Worm (Caenorhabditis elegans): ENCODE data around the gene F13A7.12.

DNA sequence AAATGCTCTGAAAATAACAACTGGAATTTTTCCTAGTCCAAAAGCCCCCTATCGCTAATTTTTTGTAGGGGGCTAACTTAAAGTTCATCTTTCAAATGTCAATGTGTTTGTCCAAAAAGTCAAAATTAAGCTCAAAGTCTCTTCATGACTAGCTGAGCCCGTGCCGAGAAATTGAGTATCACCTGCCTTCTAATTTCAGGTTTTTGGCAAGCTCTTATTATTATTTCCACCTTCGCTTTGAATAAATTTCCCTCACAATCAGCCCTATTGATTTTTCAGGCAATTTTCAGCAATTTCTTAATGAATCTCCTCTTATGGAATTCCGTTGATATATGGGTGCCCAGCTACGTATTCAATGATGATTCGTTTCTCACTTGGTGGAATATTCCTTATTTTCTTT is 3.5 kb downstream of the F13A7.12 start, which contains the start of gene sre-36:
- no peak for TF ChIP-seq aly-2 (tag; optimal IDR thresholded peaks at IDR 0.05)
- no peak for TF ChIP-seq ceh-16 (tag; optimal IDR thresholded peaks at IDR 0.05)
- no peak for TF ChIP-seq nhr-25 (tag; optimal IDR thresholded peaks at IDR 0.05)
- no peak for TF ChIP-seq nhr-77 (tag; optimal IDR thresholded peaks at IDR 0.05)
- TF ChIP-seq snpc-4 (tag; optimal IDR thresholded peaks at IDR 0.05) = no peak
- TF ChIP-seq nhr-6 (tag; optimal IDR thresholded peaks at IDR 0.05) = no peak
- no peak for TF ChIP-seq ZK546.5 (tag; optimal IDR thresholded peaks at IDR 0.05)
- TF ChIP-seq nhr-21 (tag; optimal IDR thresholded peaks at IDR 0.05) = no peak
- no peak for TF ChIP-seq ama-1 (optimal IDR thresholded peaks at IDR 0.05)
- no peak for TF ChIP-seq lin-13 (GFP tag; optimal IDR thresholded peaks at IDR 0.05)

Measured in whole organism, L2 larva.